Fruit fly (Drosophila melanogaster): ENCODE data around the gene ATP6AP2.

DNA sequence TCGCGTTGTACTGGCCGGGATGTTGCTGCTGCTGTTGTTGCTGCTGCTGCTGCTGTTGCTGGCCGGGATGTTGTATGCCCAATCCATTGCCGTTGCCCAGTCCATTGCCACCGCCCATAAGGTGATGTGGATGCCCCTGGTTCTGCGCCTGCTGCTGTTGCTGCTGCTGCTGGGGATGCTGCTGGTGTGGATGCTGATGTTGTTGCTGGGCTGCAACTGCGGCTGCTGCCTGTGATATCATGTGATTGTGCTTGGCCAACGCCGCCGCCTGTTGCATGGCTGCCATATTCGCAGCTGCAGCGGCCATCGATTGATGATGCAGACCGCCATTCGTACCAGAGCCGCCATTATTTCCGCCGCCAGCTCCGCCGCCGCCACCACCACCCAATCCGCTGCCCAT lies 28.1 kb upstream of the ATP6AP2 start:
- TF ChIP-seq CG10669 (GFP tag; optimal IDR thresholded peaks at IDR 0.05) (no peak), OdsH (GFP tag; optimal IDR thresholded peaks at IDR 0.05) (no peak), Hr39 (GFP tag; optimal IDR thresholded peaks at IDR 0.05) (no peak), CG11762 (GFP tag; optimal IDR thresholded peaks at IDR 0.05; ENCODE audit: insufficient read depth) (no peak)

Measured in whole organism, prepupa.